Worm (Caenorhabditis elegans): Measurements from ENCODE around the gene Y75B8A.6.

Gene Y75B8A.6

ce11 chrIII:12107441-12107840 lies 22.7 kb downstream of the Y75B8A.6 start, which contains the start of the genes cest-12 and lonp-2:
Gene cest-12, minus strand, starts transcription at chrIII:12107541.
Gene lonp-2, plus strand, starts transcription at chrIII:12107774.
- TF ChIP-seq nhr-28 (tag; optimal IDR thresholded peaks at IDR 0.05) (no peak), mab-5 (tag; optimal IDR thresholded peaks at IDR 0.05) (no peak), tbx-8 (GFP tag; optimal IDR thresholded peaks at IDR 0.05) (no peak), blmp-1 (tag; optimal IDR thresholded peaks at IDR 0.05) (no peak), drap-1 (GFP tag; optimal IDR thresholded peaks at IDR 0.05) (no peak), elt-3 (tag; optimal IDR thresholded peaks at IDR 0.05) (no peak), ham-2 (GFP tag; optimal IDR thresholded peaks at IDR 0.05) (no peak), ces-1 (GFP tag; optimal IDR thresholded peaks at IDR 0.05) (no peak), mep-1 (tag; optimal IDR thresholded peaks at IDR 0.05) (no peak)

- TF ChIP-seq nhr-237 (tag; optimal IDR thresholded peaks at IDR 0.05) (no peak), drap-1 (GFP tag; optimal IDR thresholded peaks at IDR 0.05) (no peak), zip-8 (tag; optimal IDR thresholded peaks at IDR 0.05) (no peak), tbx-8 (GFP tag; optimal IDR thresholded peaks at IDR 0.05) (no peak), pha-4 (tag; optimal IDR thresholded peaks at IDR 0.05) (no peak), unc-39 (tag; optimal IDR thresholded peaks at IDR 0.05) (no peak), lin-13 (tag; optimal IDR thresholded peaks at IDR 0.05) (no peak), ceh-39 (tag; optimal IDR thresholded peaks at IDR 0.05) (no peak), mls-2 (tag; optimal IDR thresholded peaks at IDR 0.05) (no peak), snpc-4 (tag; optimal IDR thresholded peaks at IDR 0.05) (no peak), hlh-1 (tag; optimal IDR thresholded peaks at IDR 0.05) (no peak), cnd-1 (tag; optimal IDR thresholded peaks at IDR 0.05) (no peak)
Observed at ce11 chrIII:12094158-12094856, 35.8 kb downstream of the Y75B8A.6 start.

- no peak for TF ChIP-seq lsy-2 (tag; optimal IDR thresholded peaks at IDR 0.05)
- no peak for TF ChIP-seq ztf-11 (tag; optimal IDR thresholded peaks at IDR 0.05)
- TF ChIP-seq snpc-4 (tag; optimal IDR thresholded peaks at IDR 0.05): no peak
- TF ChIP-seq nhr-2 (tag; optimal IDR thresholded peaks at IDR 0.05): peak; percentile 94
- no peak for TF ChIP-seq tbx-8 (GFP tag; optimal IDR thresholded peaks at IDR 0.05)
Observed at ce11 chrIII:12092595-12092994, 37.5 kb downstream of the Y75B8A.6 start.

- no peak for TF ChIP-seq nhr-237 (tag; optimal IDR thresholded peaks at IDR 0.05)
- no peak for TF ChIP-seq mab-5 (tag; optimal IDR thresholded peaks at IDR 0.05)
- no peak for TF ChIP-seq ham-2 (GFP tag; optimal IDR thresholded peaks at IDR 0.05)
- no peak for TF ChIP-seq sem-2 (GFP tag; optimal IDR thresholded peaks at IDR 0.05)
- no peak for TF ChIP-seq lin-32 (GFP tag; optimal IDR thresholded peaks at IDR 0.05)
- no peak for TF ChIP-seq mep-1 (tag; optimal IDR thresholded peaks at IDR 0.05)
- no peak for TF ChIP-seq zip-8 (tag; optimal IDR thresholded peaks at IDR 0.05)
- no peak for TF ChIP-seq blmp-1 (tag; optimal IDR thresholded peaks at IDR 0.05)
- no peak for TF ChIP-seq elt-3 (tag; optimal IDR thresholded peaks at IDR 0.05)
- TF ChIP-seq tbx-8 (GFP tag; optimal IDR thresholded peaks at IDR 0.05): no peak
- no peak for TF ChIP-seq flh-1 (GFP tag; optimal IDR thresholded peaks at IDR 0.05)
- no peak for TF ChIP-seq lin-13 (tag; optimal IDR thresholded peaks at IDR 0.05)
Observed at ce11 chrIII:12087564-12087963, 42.6 kb downstream of the Y75B8A.6 start.

- TF ChIP-seq nhr-2 (tag; optimal IDR thresholded peaks at IDR 0.05) (peak; percentile 7), ceh-39 (tag; optimal IDR thresholded peaks at IDR 0.05) (no peak), ceh-83 (GFP tag; optimal IDR thresholded peaks at IDR 0.05) (peak; percentile 14), lin-13 (tag; optimal IDR thresholded peaks at IDR 0.05) (no peak), lsy-2 (tag; optimal IDR thresholded peaks at IDR 0.05) (peak; percentile 89), snpc-4 (tag; optimal IDR thresholded peaks at IDR 0.05) (no peak), flh-1 (GFP tag; optimal IDR thresholded peaks at IDR 0.05) (no peak), unc-62 (GFP tag; optimal IDR thresholded peaks at IDR 0.05) (no peak), zip-8 (tag; optimal IDR thresholded peaks at IDR 0.05) (no peak)
Observed at ce11 chrIII:12084749-12085307, 45.3 kb downstream of the Y75B8A.6 start.

- TF ChIP-seq unc-120 (tag; optimal IDR thresholded peaks at IDR 0.05; ENCODE audit: poor library complexity, severe bottlenecking) (no peak), lsy-2 (tag; optimal IDR thresholded peaks at IDR 0.05) (no peak), nhr-237 (tag; optimal IDR thresholded peaks at IDR 0.05) (no peak), ceh-43 (GFP tag; optimal IDR thresholded peaks at IDR 0.05) (no peak), ceh-83 (GFP tag; optimal IDR thresholded peaks at IDR 0.05) (no peak), lin-32 (GFP tag; optimal IDR thresholded peaks at IDR 0.05) (no peak), bed-3 (GFP tag; optimal IDR thresholded peaks at IDR 0.05) (no peak), snpc-4 (tag; optimal IDR thresholded peaks at IDR 0.05) (no peak), nhr-28 (tag; optimal IDR thresholded peaks at IDR 0.05) (no peak), elt-1 (tag; optimal IDR thresholded peaks at IDR 0.05; ENCODE audit: borderline replicate concordance, insufficient read depth) (no peak), sptf-1 (tag; optimal IDR thresholded peaks at IDR 0.05) (no peak), unc-39 (tag; optimal IDR thresholded peaks at IDR 0.05) (no peak), cnd-1 (tag; optimal IDR thresholded peaks at IDR 0.05) (no peak), flh-1 (GFP tag; optimal IDR thresholded peaks at IDR 0.05) (no peak), nhr-12 (tag; optimal IDR thresholded peaks at IDR 0.05) (no peak), elt-3 (tag; optimal IDR thresholded peaks at IDR 0.05) (no peak)
Observed at ce11 chrIII:12084216-12084615, 45.9 kb downstream of the Y75B8A.6 start, which contains the start of gene nob-1. Gene nob-1, minus strand, starts transcription at chrIII:12084316.
